Fruit fly (Drosophila melanogaster): ENCODE measurements around the gene CG4836.
A peak's percentile ranks its signal among the peaks of the same experiment; 100 is the strongest.

Gene CG4836

dm6 chr3R:20004697-20005096 lies 9.0 kb upstream of the CG4836 start:
- no peak for TF ChIP-seq brk (GFP tag; optimal IDR thresholded peaks at IDR 0.05)
- TF ChIP-seq Mio (GFP tag; optimal IDR thresholded peaks at IDR 0.05): no peak
- TF ChIP-seq dmrt93B (GFP tag; optimal IDR thresholded peaks at IDR 0.05): no peak
- no peak for TF ChIP-seq dsf (GFP tag; optimal IDR thresholded peaks at IDR 0.05; ENCODE audit: borderline replicate concordance)
- TF ChIP-seq pan (optimal IDR thresholded peaks at IDR 0.05): no peak
- TF ChIP-seq psq (GFP tag; optimal IDR thresholded peaks at IDR 0.05): no peak

- TF ChIP-seq tai (GFP tag; optimal IDR thresholded peaks at IDR 0.05): no peak
- no peak for TF ChIP-seq br (GFP tag; optimal IDR thresholded peaks at IDR 0.05)
- TF ChIP-seq Hr78 (GFP tag; optimal IDR thresholded peaks at IDR 0.05): no peak
- TF ChIP-seq GATAd (GFP tag; optimal IDR thresholded peaks at IDR 0.05): no peak
- TF ChIP-seq CrebA (GFP tag; optimal IDR thresholded peaks at IDR 0.05; ENCODE audit: borderline replicate concordance): no peak
- no peak for TF ChIP-seq Mio (GFP tag; optimal IDR thresholded peaks at IDR 0.05)
- no peak for TF ChIP-seq Myc (optimal IDR thresholded peaks at IDR 0.05)
- no peak for TF ChIP-seq Hr83 (GFP tag; optimal IDR thresholded peaks at IDR 0.05; ENCODE audit: poor library complexity, severe bottlenecking)
- no peak for TF ChIP-seq woc (GFP tag; optimal IDR thresholded peaks at IDR 0.05)
- no peak for TF ChIP-seq sage (GFP tag; optimal IDR thresholded peaks at IDR 0.05)
- TF ChIP-seq dmrt93B (GFP tag; optimal IDR thresholded peaks at IDR 0.05): no peak
- no peak for TF ChIP-seq rgr (GFP tag; optimal IDR thresholded peaks at IDR 0.05)
- TF ChIP-seq Abd-B (GFP tag; optimal IDR thresholded peaks at IDR 0.05): no peak
- no peak for TF ChIP-seq OdsH (GFP tag; optimal IDR thresholded peaks at IDR 0.05)
These were observed 7.1 kb upstream of the CG4836 start for dm6 chr3R:20006617-20007016.

dm6 chr3R:20007399-20008285 lies 6.0 kb upstream of the CG4836 start:
- TF ChIP-seq psq (GFP tag; optimal IDR thresholded peaks at IDR 0.05) (no peak), lola (GFP tag; optimal IDR thresholded peaks at IDR 0.05) (no peak), CrebA (GFP tag; optimal IDR thresholded peaks at IDR 0.05; ENCODE audit: borderline replicate concordance) (no peak), jim (GFP tag; optimal IDR thresholded peaks at IDR 0.05) (no peak), GATAd (GFP tag; optimal IDR thresholded peaks at IDR 0.05) (no peak), Vsx2 (GFP tag; optimal IDR thresholded peaks at IDR 0.05; ENCODE audit: partially characterized antibody) (no peak), Hr78 (GFP tag; optimal IDR thresholded peaks at IDR 0.05) (no peak), dmrt93B (GFP tag; optimal IDR thresholded peaks at IDR 0.05) (no peak), Dif (GFP tag; optimal IDR thresholded peaks at IDR 0.05; ENCODE audit: partially characterized antibody) (no peak), Jra (GFP tag; optimal IDR thresholded peaks at IDR 0.05) (no peak), Mio (GFP tag; optimal IDR thresholded peaks at IDR 0.05) (no peak), foxo (GFP tag; optimal IDR thresholded peaks at IDR 0.05) (no peak), Hnf4 (GFP tag; optimal IDR thresholded peaks at IDR 0.05) (no peak), sage (GFP tag; optimal IDR thresholded peaks at IDR 0.05) (no peak), Rel (GFP tag; optimal IDR thresholded peaks at IDR 0.05) (no peak), Rel (tag; optimal IDR thresholded peaks at IDR 0.05) (no peak), CG32264 (GFP tag; optimal IDR thresholded peaks at IDR 0.05) (no peak), ey (GFP tag; optimal IDR thresholded peaks at IDR 0.05) (no peak), Myc (optimal IDR thresholded peaks at IDR 0.05) (no peak), tai (GFP tag; optimal IDR thresholded peaks at IDR 0.05) (no peak)

dm6 chr3R:20008372-20009051 lies 5.2 kb upstream of the CG4836 start, which contains the start of the genes Hs6st and MED25:
TSS of gene Hs6st (minus strand) at chr3R:20008512.
TSS of gene MED25 (plus strand) at chr3R:20008947.
- TF ChIP-seq Vsx2 (GFP tag; optimal IDR thresholded peaks at IDR 0.05; ENCODE audit: partially characterized antibody) (no peak), h (GFP tag; optimal IDR thresholded peaks at IDR 0.05) (peak; percentile 71), fru (GFP tag; optimal IDR thresholded peaks at IDR 0.05) (peak; percentile 17), Hr83 (GFP tag; optimal IDR thresholded peaks at IDR 0.05; ENCODE audit: poor library complexity, severe bottlenecking) (peak; percentile 70), HLH106 (tag; optimal IDR thresholded peaks at IDR 0.05) (peak; percentile 34), CG9705 (GFP tag; optimal IDR thresholded peaks at IDR 0.05) (peak; percentile 40), CrebA (GFP tag; optimal IDR thresholded peaks at IDR 0.05; ENCODE audit: borderline replicate concordance) (no peak), dmrt93B (GFP tag; optimal IDR thresholded peaks at IDR 0.05) (peak; percentile 41), sv (GFP tag; optimal IDR thresholded peaks at IDR 0.05) (peak; percentile 32), Sp1 (GFP tag; optimal IDR thresholded peaks at IDR 0.05) (peak; percentile 37), usp (GFP tag; optimal IDR thresholded peaks at IDR 0.05) (no peak), pan (optimal IDR thresholded peaks at IDR 0.05) (no peak), Hr78 (GFP tag; optimal IDR thresholded peaks at IDR 0.05) (no peak), psq (GFP tag; optimal IDR thresholded peaks at IDR 0.05) (peak; percentile 98)

Data from whole organism, wandering third instar larva.